Worm (Caenorhabditis elegans): ENCODE results near the gene srj-9.

Gene srj-9

ce11 chrV:3417928-3418327, 13.8 kb upstream of the srj-9 start, which contains the start of gene T20D4.3:
TSS of gene T20D4.3 (plus strand) at chrV:3418228.
- TF ChIP-seq drap-1 (GFP tag; optimal IDR thresholded peaks at IDR 0.05) (no peak), mls-2 (tag; optimal IDR thresholded peaks at IDR 0.05) (no peak), pha-4 (tag; optimal IDR thresholded peaks at IDR 0.05) (no peak), sptf-1 (tag; optimal IDR thresholded peaks at IDR 0.05) (no peak), elt-1 (tag; optimal IDR thresholded peaks at IDR 0.05; ENCODE audit: borderline replicate concordance, insufficient read depth) (no peak)

ce11 chrV:3424341-3424740, 7.4 kb upstream of the srj-9 start, which contains the start of gene srab-21:
TSS of gene srab-21 (minus strand) at chrV:3424441.
- TF ChIP-seq ham-2 (GFP tag; optimal IDR thresholded peaks at IDR 0.05) (no peak), bed-3 (GFP tag; optimal IDR thresholded peaks at IDR 0.05) (no peak), nhr-237 (tag; optimal IDR thresholded peaks at IDR 0.05) (no peak), nhr-28 (tag; optimal IDR thresholded peaks at IDR 0.05) (no peak)

- TF ChIP-seq elt-1 (tag; optimal IDR thresholded peaks at IDR 0.05; ENCODE audit: borderline replicate concordance, insufficient read depth) (no peak), pha-4 (tag; optimal IDR thresholded peaks at IDR 0.05) (no peak), mep-1 (tag; optimal IDR thresholded peaks at IDR 0.05) (no peak), tbx-8 (GFP tag; optimal IDR thresholded peaks at IDR 0.05) (no peak)
Measured at ce11 chrV:3426076-3426475, 5.7 kb upstream of the srj-9 start, which contains the start of gene srab-22. TSS of gene srab-22 (plus strand) at chrV:3426376.

DNA sequence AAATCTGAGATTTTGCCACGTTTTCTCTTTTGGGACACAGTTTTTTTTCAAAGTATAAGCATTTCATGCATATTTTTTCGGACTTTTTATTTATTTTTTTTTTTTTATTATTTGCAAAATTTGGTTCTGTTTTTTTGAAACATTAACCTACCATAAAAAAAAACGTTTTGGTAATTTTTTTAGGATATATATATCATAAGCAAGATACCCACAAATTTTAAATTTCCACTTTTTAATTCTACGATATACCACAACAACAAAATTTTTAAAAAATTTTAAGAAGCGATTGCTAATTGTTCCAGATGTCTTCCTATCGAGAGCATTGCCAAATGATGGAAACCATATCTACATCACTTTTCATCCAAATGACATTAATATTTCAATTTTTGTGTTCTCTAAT, 3.0 kb upstream of the srj-9 start, which contains the start of gene srab-20:
srab-20 (plus strand) TSS at position 301 of the 400 bp plus-strand sequence.
- no peak for TF ChIP-seq unc-39 (tag; optimal IDR thresholded peaks at IDR 0.05)

ce11 chrV:3442609-3443008, 10.9 kb downstream of the srj-9 start:
- TF ChIP-seq nhr-2 (tag; optimal IDR thresholded peaks at IDR 0.05) (no peak), M03D4.4 (tag; optimal IDR thresholded peaks at IDR 0.05) (no peak), ces-1 (GFP tag; optimal IDR thresholded peaks at IDR 0.05) (no peak), blmp-1 (tag; optimal IDR thresholded peaks at IDR 0.05) (no peak)

DNA sequence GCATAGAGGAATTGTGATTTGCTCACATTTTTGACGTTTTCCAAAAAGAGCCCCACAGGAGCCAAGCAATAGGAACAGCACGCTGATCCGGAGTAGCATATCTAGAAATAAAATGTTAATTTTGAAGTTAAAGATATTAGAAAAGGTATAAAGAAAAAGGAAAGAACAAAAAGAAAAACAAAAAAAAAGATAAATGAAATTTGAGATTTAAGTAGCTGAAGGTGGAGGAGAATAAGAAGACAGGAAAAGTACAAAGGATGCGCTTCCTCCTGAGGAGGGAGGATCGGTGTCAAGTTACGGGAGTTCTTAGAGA, 13.0 kb downstream of the srj-9 start, which contains the start of gene cfz-2:
cfz-2 (minus strand) TSS at position 101 of the 313 bp plus-strand sequence.
- TF ChIP-seq bed-3 (GFP tag; optimal IDR thresholded peaks at IDR 0.05): no peak
- no peak for TF ChIP-seq nhr-2 (tag; optimal IDR thresholded peaks at IDR 0.05)
- no peak for TF ChIP-seq zip-8 (tag; optimal IDR thresholded peaks at IDR 0.05)
- no peak for TF ChIP-seq M03D4.4 (tag; optimal IDR thresholded peaks at IDR 0.05)
- TF ChIP-seq unc-39 (tag; optimal IDR thresholded peaks at IDR 0.05): no peak
- no peak for TF ChIP-seq unc-120 (tag; optimal IDR thresholded peaks at IDR 0.05; ENCODE audit: poor library complexity, severe bottlenecking)
- TF ChIP-seq elt-3 (tag; optimal IDR thresholded peaks at IDR 0.05): no peak

- TF ChIP-seq nhr-2 (tag; optimal IDR thresholded peaks at IDR 0.05) (no peak), nhr-237 (tag; optimal IDR thresholded peaks at IDR 0.05) (no peak), sem-2 (GFP tag; optimal IDR thresholded peaks at IDR 0.05) (no peak), M03D4.4 (tag; optimal IDR thresholded peaks at IDR 0.05) (peak; percentile 25), flh-1 (GFP tag; optimal IDR thresholded peaks at IDR 0.05) (no peak), mls-2 (tag; optimal IDR thresholded peaks at IDR 0.05) (peak; percentile 22)
Measured at ce11 chrV:3445090-3445832, 13.5 kb downstream of the srj-9 start.

DNA sequence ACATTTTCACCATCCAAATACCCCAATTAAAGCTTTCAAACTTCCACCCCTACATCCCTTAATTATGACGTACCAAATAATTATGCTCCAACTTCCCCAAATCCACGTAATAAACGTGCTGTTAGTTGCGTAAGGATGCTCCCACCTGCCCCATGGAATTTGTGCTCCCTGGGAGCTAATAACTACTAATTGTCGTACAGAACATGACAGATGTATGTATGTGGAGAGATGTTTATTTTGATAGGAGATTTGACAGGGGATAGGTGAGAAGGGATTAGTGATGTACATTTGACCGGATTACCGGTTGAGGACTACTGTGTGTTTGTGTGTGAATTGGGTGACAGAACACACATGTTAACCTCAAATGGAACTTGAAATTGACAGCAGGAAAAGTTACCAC, 18.1 kb downstream of the srj-9 start:
- no peak for TF ChIP-seq mab-5 (tag; optimal IDR thresholded peaks at IDR 0.05)
- peak; percentile 65 for TF ChIP-seq cnd-1 (tag; optimal IDR thresholded peaks at IDR 0.05)
- peak; percentile 43 for TF ChIP-seq ceh-43 (GFP tag; optimal IDR thresholded peaks at IDR 0.05)
- peak; percentile 92 for TF ChIP-seq nhr-2 (tag; optimal IDR thresholded peaks at IDR 0.05)
- TF ChIP-seq nhr-237 (tag; optimal IDR thresholded peaks at IDR 0.05): no peak
- TF ChIP-seq lsy-2 (tag; optimal IDR thresholded peaks at IDR 0.05): no peak
- TF ChIP-seq tbx-8 (GFP tag; optimal IDR thresholded peaks at IDR 0.05): no peak
- peak; percentile 58 for TF ChIP-seq sptf-1 (tag; optimal IDR thresholded peaks at IDR 0.05)
- peak; percentile 62 for TF ChIP-seq zip-8 (tag; optimal IDR thresholded peaks at IDR 0.05)
